Worm (Caenorhabditis elegans): ENCODE data around the gene acr-15.

Gene acr-15

ce11 chrV:8518283-8518682, 34.2 kb upstream of the acr-15 start (continued):
- TF ChIP-seq ztf-1 (GFP tag; conservative IDR thresholded peaks at IDR 0.05) (no peak), sem-4 (tag; optimal IDR thresholded peaks at IDR 0.05) (no peak), crh-2 (tag; optimal IDR thresholded peaks at IDR 0.05) (peak; percentile 20), mbf-1 (tag; optimal IDR thresholded peaks at IDR 0.05) (no peak), F13H6.1 (tag; optimal IDR thresholded peaks at IDR 0.05) (no peak), elt-3 (tag; optimal IDR thresholded peaks at IDR 0.05) (no peak), zag-1 (tag; optimal IDR thresholded peaks at IDR 0.05) (no peak), lsy-2 (tag; optimal IDR thresholded peaks at IDR 0.05) (no peak), nhr-25 (tag; optimal IDR thresholded peaks at IDR 0.05) (no peak), nhr-129 (tag; optimal IDR thresholded peaks at IDR 0.05) (peak; percentile 70), alr-1 (tag; optimal IDR thresholded peaks at IDR 0.05) (no peak), snpc-4 (tag; optimal IDR thresholded peaks at IDR 0.05) (no peak), elt-1 (tag; optimal IDR thresholded peaks at IDR 0.05) (no peak)

DNA sequence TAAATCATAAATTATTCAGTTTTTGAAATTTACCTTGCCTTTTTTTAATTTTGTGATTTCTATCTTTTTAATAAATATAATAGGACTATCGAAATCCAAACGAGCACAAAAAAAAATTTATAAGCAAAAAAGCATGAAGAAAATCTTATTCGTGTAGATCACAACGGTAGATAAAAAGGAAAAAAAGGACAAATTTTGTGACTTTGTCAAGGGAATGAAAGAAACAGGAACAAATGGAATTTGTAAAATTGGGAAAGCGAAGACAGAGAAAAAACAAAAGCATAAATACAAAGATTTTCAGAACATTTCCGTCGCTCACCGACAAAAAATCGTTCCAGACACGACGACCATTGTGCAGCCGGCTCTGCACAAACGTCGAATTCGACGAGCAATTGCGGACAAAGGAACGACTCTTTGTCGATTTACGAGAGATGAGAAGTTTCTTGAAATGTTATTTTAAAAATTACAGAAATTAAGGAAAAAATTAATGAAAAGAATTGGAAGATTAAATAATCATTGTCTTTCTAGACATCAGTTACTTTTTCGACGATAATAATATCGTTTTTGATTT, 33.6 kb upstream of the acr-15 start, which contains the start of gene F45F2.10:
TSS of gene F45F2.10 (minus strand) at position 51 of the 571 bp plus-strand sequence.
- peak; percentile 6 for TF ChIP-seq R02D3.7 (tag; optimal IDR thresholded peaks at IDR 0.05)
- no peak for TF ChIP-seq gmeb-1 (tag; optimal IDR thresholded peaks at IDR 0.05)
- no peak for TF ChIP-seq C34F6.9 (tag; optimal IDR thresholded peaks at IDR 0.05)
- TF ChIP-seq snpc-4 (tag; optimal IDR thresholded peaks at IDR 0.05) = peak; percentile 30
- TF ChIP-seq nhr-129 (tag; optimal IDR thresholded peaks at IDR 0.05) = peak; percentile 1
- TF ChIP-seq skn-1 (tag; optimal IDR thresholded peaks at IDR 0.05) = no peak
- TF ChIP-seq fos-1 (tag; optimal IDR thresholded peaks at IDR 0.05) = no peak
- no peak for TF ChIP-seq unc-62 (GFP tag; optimal IDR thresholded peaks at IDR 0.05)
- no peak for TF ChIP-seq lin-11 (tag; optimal IDR thresholded peaks at IDR 0.05)
- no peak for TF ChIP-seq sem-4 (tag; optimal IDR thresholded peaks at IDR 0.05)
- no peak for TF ChIP-seq zag-1 (tag; optimal IDR thresholded peaks at IDR 0.05)
- TF ChIP-seq nhr-11 (tag; optimal IDR thresholded peaks at IDR 0.05) = no peak

- TF ChIP-seq nhr-21 (tag; optimal IDR thresholded peaks at IDR 0.05) = no peak
- no peak for TF ChIP-seq crh-2 (tag; optimal IDR thresholded peaks at IDR 0.05)
- no peak for TF ChIP-seq nhr-77 (tag; optimal IDR thresholded peaks at IDR 0.05)
- no peak for TF ChIP-seq R02D3.7 (tag; optimal IDR thresholded peaks at IDR 0.05)
- TF ChIP-seq gmeb-1 (tag; optimal IDR thresholded peaks at IDR 0.05) = no peak
- no peak for TF ChIP-seq elt-1 (tag; optimal IDR thresholded peaks at IDR 0.05)
- no peak for TF ChIP-seq nhr-129 (tag; optimal IDR thresholded peaks at IDR 0.05)
- no peak for TF ChIP-seq fos-1 (tag; optimal IDR thresholded peaks at IDR 0.05)
- TF ChIP-seq sma-3 (GFP tag; optimal IDR thresholded peaks at IDR 0.05) = no peak
- no peak for TF ChIP-seq unc-62 (GFP tag; optimal IDR thresholded peaks at IDR 0.05)
- no peak for TF ChIP-seq zag-1 (tag; optimal IDR thresholded peaks at IDR 0.05)
- TF ChIP-seq lsy-2 (tag; optimal IDR thresholded peaks at IDR 0.05) = no peak
- TF ChIP-seq nhr-237 (tag; optimal IDR thresholded peaks at IDR 0.05) = no peak
- TF ChIP-seq alr-1 (tag; optimal IDR thresholded peaks at IDR 0.05) = no peak
- no peak for TF ChIP-seq mbf-1 (tag; optimal IDR thresholded peaks at IDR 0.05)
- TF ChIP-seq skn-1 (tag; optimal IDR thresholded peaks at IDR 0.05) = no peak
- TF ChIP-seq unc-55 (GFP tag; optimal IDR thresholded peaks at IDR 0.05) = no peak
Measured at ce11 chrV:8520846-8521553, 31.5 kb upstream of the acr-15 start, which contains the start of the genes F45F2.11 and otpl-7. Gene F45F2.11 (minus strand): TSS chrV:8520896. Gene otpl-7 (plus strand): TSS chrV:8521503.

- TF ChIP-seq sem-4 (tag; optimal IDR thresholded peaks at IDR 0.05) (no peak), zag-1 (tag; optimal IDR thresholded peaks at IDR 0.05) (no peak), ztf-1 (GFP tag; conservative IDR thresholded peaks at IDR 0.05) (no peak), unc-39 (tag; optimal IDR thresholded peaks at IDR 0.05) (no peak), peb-1 (tag; optimal IDR thresholded peaks at IDR 0.05) (no peak)
Measured at ce11 chrV:8525774-8526173, 26.7 kb upstream of the acr-15 start, which contains the start of gene otpl-6. Gene otpl-6 (plus strand): TSS chrV:8526074.

DNA sequence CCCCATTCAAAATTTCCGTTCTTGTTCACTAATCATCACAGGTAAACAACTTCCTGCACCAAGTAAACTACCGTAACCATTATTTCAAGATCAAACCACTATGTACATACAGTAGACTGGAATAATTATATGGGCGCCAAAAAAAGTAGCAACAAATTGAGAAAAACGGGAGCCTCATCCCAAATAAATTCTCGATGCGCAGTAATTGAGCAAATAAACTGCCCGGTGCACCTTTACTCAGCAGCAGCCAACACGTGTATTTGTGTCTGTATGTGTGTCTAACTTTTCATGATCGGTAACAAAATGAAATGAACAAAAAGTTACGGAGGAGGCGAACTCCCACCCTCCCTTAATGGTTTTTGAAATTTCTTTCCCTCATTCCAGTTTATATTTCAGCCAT, 23.3 kb upstream of the acr-15 start, which contains the start of gene otpl-5:
TSS of gene otpl-5 (plus strand) at position 301 of the 400 bp plus-strand sequence.
- TF ChIP-seq nhr-11 (tag; optimal IDR thresholded peaks at IDR 0.05) (no peak), ama-1 (optimal IDR thresholded peaks at IDR 0.05) (no peak), ztf-1 (GFP tag; conservative IDR thresholded peaks at IDR 0.05) (no peak), peb-1 (tag; optimal IDR thresholded peaks at IDR 0.05) (no peak), skn-1 (tag; optimal IDR thresholded peaks at IDR 0.05) (no peak), gmeb-1 (tag; optimal IDR thresholded peaks at IDR 0.05) (no peak), sma-9 (GFP tag; optimal IDR thresholded peaks at IDR 0.05) (no peak), sma-9 (tag; optimal IDR thresholded peaks at IDR 0.05) (no peak), blmp-1 (tag; optimal IDR thresholded peaks at IDR 0.05; ENCODE audit: insufficient read depth) (no peak), lsy-2 (tag; optimal IDR thresholded peaks at IDR 0.05) (no peak), zag-1 (tag; optimal IDR thresholded peaks at IDR 0.05) (no peak)
